Fruit fly (Drosophila melanogaster): ENCODE data around the gene CG11891.

DNA sequence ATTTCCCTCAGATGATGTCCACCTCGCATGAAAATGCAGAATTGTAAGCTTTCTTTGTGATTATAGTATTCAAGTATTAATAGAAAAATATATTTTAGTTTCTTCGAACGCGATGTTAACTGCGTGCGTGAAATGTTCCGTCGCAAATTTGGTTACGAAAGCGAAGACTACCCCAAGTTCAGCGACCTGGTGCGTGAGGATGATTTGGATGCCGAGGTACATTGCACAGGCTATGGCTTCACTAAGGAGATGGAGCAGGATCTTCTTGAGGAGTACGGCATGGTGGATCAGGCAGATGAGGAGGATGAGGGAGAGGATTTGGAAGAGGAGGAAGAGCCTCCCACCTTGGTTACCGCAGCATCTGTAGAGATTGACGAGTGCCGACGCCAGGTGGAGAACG lies 3.3 kb upstream of the CG11891 start:
- no peak for TF ChIP-seq CG11762 (GFP tag; optimal IDR thresholded peaks at IDR 0.05; ENCODE audit: insufficient read depth)
- TF ChIP-seq CG32006 (GFP tag; optimal IDR thresholded peaks at IDR 0.05) = no peak
